Fruit fly (Drosophila melanogaster) whole organism, adult: ENCODE data around the gene CG13308.

Source experiments
- CG1620 ChIP-seq: fragments of 200-800 bp; sonication (Bioruptor generic); optimal IDR thresholded peaks from 2 replicates; lab custom pipeline; 2016; ENCODE audit warnings: missing biosample characterization, missing genetic modification characterization
- CG7045 ChIP-seq: fragments of 200-800 bp; sonication (Bioruptor generic); optimal IDR thresholded peaks from 2 replicates; lab custom pipeline; 2017; ENCODE audit warnings: missing biosample characterization, mild to moderate bottlenecking, missing genetic modification characterization
- CG7101 ChIP-seq: fragments of 200-800 bp; sonication (Bioruptor generic); optimal IDR thresholded peaks from 2 replicates; lab custom pipeline; 2018; ENCODE audit warnings: missing biosample characterization, mild to moderate bottlenecking, missing genetic modification characterization, moderate library complexity
- Clk ChIP-seq: fragments of 200-800 bp; sonication (Bioruptor generic); optimal IDR thresholded peaks from 2 replicates; lab custom pipeline; 2017; ENCODE audit warnings: missing biosample characterization, missing genetic modification characterization
- Crg-1 ChIP-seq: fragments of 200-800 bp; sonication (Bioruptor generic); optimal IDR thresholded peaks from 2 replicates; lab custom pipeline; 2016; ENCODE audit warnings: missing biosample characterization, missing genetic modification characterization
- Hr96 ChIP-seq: fragments of 200-800 bp; sonication (Bioruptor generic); optimal IDR thresholded peaks from 2 replicates; lab custom pipeline; 2016; ENCODE audit warnings: missing biosample characterization, missing genetic modification characterization
- Mnt ChIP-seq: fragments of 200-800 bp; sonication (Bioruptor generic); optimal IDR thresholded peaks from 2 replicates; lab custom pipeline; 2016; ENCODE audit warnings: missing biosample characterization, mild to moderate bottlenecking, missing genetic modification characterization
- bab1 ChIP-seq: fragments of 200-800 bp; sonication (Bioruptor generic); optimal IDR thresholded peaks from 3 replicates; lab custom pipeline; 2019; ENCODE audit warnings: missing biosample characterization, mild to moderate bottlenecking, missing genetic modification characterization, moderate library complexity
- kay ChIP-seq: fragments of 200-800 bp; sonication (Bioruptor generic); peaks from one replicate; lab custom pipeline; 2016; ENCODE audit warnings: missing biosample characterization, missing genetic modification characterization, borderline replicate concordance
- ovo ChIP-seq: fragments of 200-800 bp; sonication (Bioruptor generic); optimal IDR thresholded peaks from 2 replicates; lab custom pipeline; 2016; ENCODE audit warnings: missing biosample characterization, missing genetic modification characterization

dm6 chr3L:8787701-8788100 is 20.6 kb upstream of the CG13308 start:
- TF ChIP-seq kay (GFP tag; lab: Kevin White, UChicago) (no peak), CG7101 (tag; lab: Kevin White, UChicago) (no peak), Clk (GFP tag; lab: Kevin White, UChicago) (no peak), CG7045 (GFP tag; lab: Kevin White, UChicago) (no peak), Mnt (GFP tag; lab: Kevin White, UChicago) (no peak), ovo (GFP tag; lab: Kevin White, UChicago) (no peak), Hr96 (no peak), bab1 (GFP tag; lab: Kevin White, UChicago) (no peak), Crg-1 (no peak), CG1620 (GFP tag; lab: Kevin White, UChicago) (no peak)
